Fruit fly (Drosophila melanogaster): Measurements from ENCODE around the gene Tyler.
A peak's percentile ranks its signal among the peaks of the same experiment; 100 is the strongest.

The Tyler gene

DNA sequence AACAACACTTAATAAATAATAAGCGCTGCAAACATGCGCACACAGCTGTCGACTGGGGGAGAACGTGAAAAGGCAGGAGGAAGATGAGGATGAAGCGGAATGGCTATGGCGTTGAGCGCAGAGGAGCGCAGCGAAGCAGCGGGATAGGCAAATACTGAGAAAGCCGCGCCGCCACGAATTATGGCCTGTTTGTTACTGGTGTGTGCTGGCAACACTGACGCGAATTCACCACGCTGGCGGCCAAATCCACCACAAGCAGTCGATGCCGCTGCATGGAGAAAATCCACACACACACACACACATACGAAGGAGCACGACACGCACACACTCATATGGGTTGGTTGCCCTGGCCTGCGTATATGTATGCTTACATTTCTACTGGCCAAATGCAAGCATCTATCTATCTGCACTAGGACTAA is 25.7 kb downstream of the Tyler start:
- no peak for TF ChIP-seq Hr38 (GFP tag; optimal IDR thresholded peaks at IDR 0.05)
- no peak for TF ChIP-seq CG11294 (GFP tag; IDR thresholded peaks at IDR 0.05)
- TF ChIP-seq svp (GFP tag), result no peak
- no peak for TF ChIP-seq CG7368 (GFP tag; optimal IDR thresholded peaks at IDR 0.05)
- no peak for TF ChIP-seq Lpt (GFP tag; optimal IDR thresholded peaks at IDR 0.05)
- no peak for TF ChIP-seq acj6 (GFP tag; optimal IDR thresholded peaks at IDR 0.05)
- peak; percentile 3 for TF ChIP-seq topi (GFP tag; optimal IDR thresholded peaks at IDR 0.05)
- TF ChIP-seq Sox14 (GFP tag; optimal IDR thresholded peaks at IDR 0.05), result peak; percentile 12
- TF ChIP-seq ss (GFP tag; optimal IDR thresholded peaks at IDR 0.05), result peak; percentile 16 to 58
- no peak for TF ChIP-seq pdm3 (GFP tag; optimal IDR thresholded peaks at IDR 0.05)
- no peak for TF ChIP-seq CG6792 (GFP tag; optimal IDR thresholded peaks at IDR 0.05)
- TF ChIP-seq lz (GFP tag; optimal IDR thresholded peaks at IDR 0.05), result peak; percentile 16
- TF ChIP-seq Eip93F (GFP tag; optimal IDR thresholded peaks at IDR 0.05), result no peak
- no peak for TF ChIP-seq spab (GFP tag; optimal IDR thresholded peaks at IDR 0.05)
- no peak for TF ChIP-seq CG10631 (GFP tag; optimal IDR thresholded peaks at IDR 0.05)
- no peak for TF ChIP-seq Ets21C (GFP tag; optimal IDR thresholded peaks at IDR 0.05)
- TF ChIP-seq fd59A (GFP tag; optimal IDR thresholded peaks at IDR 0.05), result no peak
- TF ChIP-seq CG15336 (GFP tag; IDR thresholded peaks at IDR 0.05), result 0 out of 2 replicates have a peak, but pooled peaks have one; percentile 12
- TF ChIP-seq CG6163 (GFP tag; IDR thresholded peaks at IDR 0.05), result peak; percentile 48; the same call in 2 of the 3 replicates
- peak; percentile 6 for TF ChIP-seq CG3032 (tag; optimal IDR thresholded peaks at IDR 0.05)
- no peak for TF ChIP-seq Smox (GFP tag; optimal IDR thresholded peaks at IDR 0.05)
- TF ChIP-seq CG31627 (GFP tag; optimal IDR thresholded peaks at IDR 0.05), result no peak
- TF ChIP-seq Eip78C (GFP tag), result peak; percentile 57
- TF ChIP-seq CG6276 (GFP tag; optimal IDR thresholded peaks at IDR 0.05), result no peak
- TF ChIP-seq CG8319 (GFP tag; optimal IDR thresholded peaks at IDR 0.05), result no peak
- TF ChIP-seq Sox102F (GFP tag; optimal IDR thresholded peaks at IDR 0.05), result no peak
- peak; percentile 8 for TF ChIP-seq cyc (GFP tag; optimal IDR thresholded peaks at IDR 0.05)
- TF ChIP-seq Blimp-1 (GFP tag; optimal IDR thresholded peaks at IDR 0.05), result no peak
- no peak for TF ChIP-seq CG32006 (GFP tag; optimal IDR thresholded peaks at IDR 0.05)
- TF ChIP-seq CG9139 (GFP tag; optimal IDR thresholded peaks at IDR 0.05), result no peak
- no peak for TF ChIP-seq CG4318 (GFP tag; optimal IDR thresholded peaks at IDR 0.05)
- TF ChIP-seq Gug (GFP tag; IDR thresholded peaks at IDR 0.05), result no peak
- peak; percentile 31 for TF ChIP-seq esn (GFP tag; optimal IDR thresholded peaks at IDR 0.05)
- no peak for TF ChIP-seq fd85E (GFP tag; optimal IDR thresholded peaks at IDR 0.05)
- TF ChIP-seq Hr4 (GFP tag; optimal IDR thresholded peaks at IDR 0.05), result no peak
- TF ChIP-seq dsx (GFP tag; optimal IDR thresholded peaks at IDR 0.05; ENCODE audit: poor library complexity, severe bottlenecking), result no peak
- TF ChIP-seq Hr39 (GFP tag; optimal IDR thresholded peaks at IDR 0.05), result no peak
- TF ChIP-seq CG8119 (GFP tag; IDR thresholded peaks at IDR 0.05), result no peak
- TF ChIP-seq dac (GFP tag; optimal IDR thresholded peaks at IDR 0.05), result no peak
- TF ChIP-seq CG1621 (tag; optimal IDR thresholded peaks at IDR 0.05), result peak; percentile 30
- TF ChIP-seq CG6808 (GFP tag; optimal IDR thresholded peaks at IDR 0.05), result no peak
- TF ChIP-seq Ets96B (tag; optimal IDR thresholded peaks at IDR 0.05), result no peak
- TF ChIP-seq eg (GFP tag; IDR thresholded peaks at IDR 0.05), result peak; percentile 45; the same call in 1 of the 3 replicates
- TF ChIP-seq net (GFP tag; optimal IDR thresholded peaks at IDR 0.05), result peak; percentile 43
- no peak for TF ChIP-seq OdsH (GFP tag; optimal IDR thresholded peaks at IDR 0.05)
- TF ChIP-seq CG10669 (GFP tag; optimal IDR thresholded peaks at IDR 0.05), result no peak
- no peak for TF ChIP-seq CG11762 (GFP tag; optimal IDR thresholded peaks at IDR 0.05; ENCODE audit: insufficient read depth)
- peak; percentile 13 for TF ChIP-seq CG3919 (GFP tag; optimal IDR thresholded peaks at IDR 0.05)
- TF ChIP-seq CG6854 (GFP tag; optimal IDR thresholded peaks at IDR 0.05), result peak; percentile 22
- no peak for TF ChIP-seq CG34406 (GFP tag; optimal IDR thresholded peaks at IDR 0.05)
- peak; percentile 35 for TF ChIP-seq vri (GFP tag; optimal IDR thresholded peaks at IDR 0.05)
- TF ChIP-seq Sox15 (GFP tag; optimal IDR thresholded peaks at IDR 0.05), result no peak
- no peak for TF ChIP-seq CG11902 (GFP tag; optimal IDR thresholded peaks at IDR 0.05)
